Worm (Caenorhabditis elegans): ENCODE measurements around the gene srd-46.

The srd-46 gene

DNA sequence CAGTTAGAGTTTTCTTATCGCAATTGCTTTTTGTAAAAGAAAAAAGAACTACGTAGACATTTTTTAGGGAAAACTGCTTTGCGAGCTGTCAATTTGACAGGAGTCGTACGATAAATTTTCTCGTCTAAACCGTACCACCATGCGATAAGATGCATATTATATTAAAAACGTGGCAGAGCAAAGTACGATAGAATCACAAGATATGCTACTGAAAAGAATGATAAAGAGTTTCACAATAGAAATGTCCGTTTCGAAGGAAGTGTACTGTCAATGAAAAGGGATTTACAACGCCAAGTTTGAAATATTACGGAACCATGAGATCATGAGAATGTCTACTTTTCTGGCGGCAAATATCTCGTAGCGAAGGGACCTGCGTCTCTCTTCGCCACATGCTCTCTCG lies 32.9 kb downstream of the srd-46 start, which contains the start of gene F19H6.5:
TSS of gene F19H6.5 (minus strand) at position 101 of the 400 bp plus-strand sequence.
- no peak for TF ChIP-seq ceh-82 (tag; optimal IDR thresholded peaks at IDR 0.05)
- no peak for TF ChIP-seq gmeb-1 (tag; optimal IDR thresholded peaks at IDR 0.05)
- no peak for TF ChIP-seq lsy-2 (tag; optimal IDR thresholded peaks at IDR 0.05)
- TF ChIP-seq sma-9 (GFP tag; optimal IDR thresholded peaks at IDR 0.05) = no peak
- no peak for TF ChIP-seq sma-9 (tag; optimal IDR thresholded peaks at IDR 0.05)

DNA sequence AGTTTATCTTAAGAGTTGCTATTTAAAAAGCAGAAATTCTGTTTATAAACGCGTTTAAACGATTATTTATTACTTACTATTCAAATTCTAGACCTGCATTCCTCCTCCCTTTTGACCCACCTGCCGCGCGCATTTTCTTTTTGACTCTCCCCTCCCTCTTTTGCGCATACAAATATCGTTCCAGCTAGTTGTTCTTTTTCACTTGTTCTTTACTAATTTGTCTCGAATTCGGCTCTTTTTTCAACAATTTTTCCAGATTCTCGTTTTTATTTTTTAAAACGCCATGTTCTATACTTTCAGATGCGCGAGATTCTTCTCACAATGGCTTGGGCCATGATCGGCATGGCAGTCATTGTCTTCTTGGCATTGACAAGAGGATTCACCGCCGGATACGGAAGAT lies 33.5 kb downstream of the srd-46 start, which contains the start of gene F19H6.4:
TSS of gene F19H6.4 (plus strand) at position 301 of the 400 bp plus-strand sequence.
- TF ChIP-seq sem-4 (tag; optimal IDR thresholded peaks at IDR 0.05) = no peak
- TF ChIP-seq elt-3 (tag; optimal IDR thresholded peaks at IDR 0.05) = no peak
- no peak for TF ChIP-seq nhr-10 (tag; optimal IDR thresholded peaks at IDR 0.05)
- TF ChIP-seq fos-1 (tag; optimal IDR thresholded peaks at IDR 0.05) = no peak
- TF ChIP-seq nhr-11 (tag; optimal IDR thresholded peaks at IDR 0.05) = no peak
- no peak for TF ChIP-seq mdl-1 (tag; optimal IDR thresholded peaks at IDR 0.05)
- TF ChIP-seq ama-1 (optimal IDR thresholded peaks at IDR 0.05) = no peak
- TF ChIP-seq unc-62 (GFP tag; optimal IDR thresholded peaks at IDR 0.05) = no peak
- no peak for TF ChIP-seq nhr-6 (tag; optimal IDR thresholded peaks at IDR 0.05)
- TF ChIP-seq nhr-23 (tag; optimal IDR thresholded peaks at IDR 0.05) = no peak
- TF ChIP-seq nhr-129 (tag; optimal IDR thresholded peaks at IDR 0.05) = no peak
- no peak for TF ChIP-seq alr-1 (tag; optimal IDR thresholded peaks at IDR 0.05)
- no peak for TF ChIP-seq ztf-11 (tag; optimal IDR thresholded peaks at IDR 0.05)
- no peak for TF ChIP-seq crh-2 (tag; optimal IDR thresholded peaks at IDR 0.05)
- no peak for TF ChIP-seq gmeb-1 (tag; optimal IDR thresholded peaks at IDR 0.05)

DNA sequence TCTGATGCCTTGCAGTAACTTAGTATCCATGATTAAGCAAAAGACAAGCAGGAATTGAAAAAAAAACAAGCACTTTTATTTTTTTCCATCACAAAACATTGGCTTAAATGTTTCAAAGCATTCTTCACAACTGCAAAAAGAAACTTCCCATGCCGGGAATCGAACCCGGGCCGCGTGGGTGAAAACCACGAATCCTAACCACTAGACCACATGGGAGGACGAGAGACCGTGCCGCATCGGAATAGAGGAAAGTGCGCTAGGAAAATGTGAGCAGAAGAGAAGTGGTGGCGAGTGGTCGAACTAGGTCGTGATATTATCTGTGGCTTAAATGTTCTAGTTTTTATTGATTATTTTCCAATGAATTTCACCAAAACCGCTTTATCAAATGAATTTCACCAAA lies 35.6 kb downstream of the srd-46 start:
- TF ChIP-seq nhr-12 (tag; optimal IDR thresholded peaks at IDR 0.05) = no peak
- peak; percentile 51 for TF ChIP-seq sma-9 (GFP tag; optimal IDR thresholded peaks at IDR 0.05)
- no peak for TF ChIP-seq sma-9 (tag; optimal IDR thresholded peaks at IDR 0.05)
- no peak for TF ChIP-seq snpc-4 (tag; optimal IDR thresholded peaks at IDR 0.05)
- peak; percentile 24 for TF ChIP-seq fos-1 (tag; optimal IDR thresholded peaks at IDR 0.05)
- TF ChIP-seq mdl-1 (tag; optimal IDR thresholded peaks at IDR 0.05) = peak in 1 of 2 experiments; percentile 41
- no peak for TF ChIP-seq nhr-23 (tag; optimal IDR thresholded peaks at IDR 0.05)
- no peak for TF ChIP-seq Y55F3AM.14 (GFP tag; optimal IDR thresholded peaks at IDR 0.05)
- peak; percentile 35 for TF ChIP-seq zag-1 (tag; optimal IDR thresholded peaks at IDR 0.05)
- TF ChIP-seq lsy-2 (tag; optimal IDR thresholded peaks at IDR 0.05) = no peak
- no peak for TF ChIP-seq ama-1 (optimal IDR thresholded peaks at IDR 0.05)
- TF ChIP-seq lin-13 (GFP tag; optimal IDR thresholded peaks at IDR 0.05) = no peak
- no peak for TF ChIP-seq dmd-4 (tag; optimal IDR thresholded peaks at IDR 0.05)
- no peak for TF ChIP-seq ceh-16 (tag; optimal IDR thresholded peaks at IDR 0.05)
- no peak for TF ChIP-seq alr-1 (tag; optimal IDR thresholded peaks at IDR 0.05)
- no peak for TF ChIP-seq lin-39 (tag; optimal IDR thresholded peaks at IDR 0.05)
- TF ChIP-seq C34F6.9 (tag; optimal IDR thresholded peaks at IDR 0.05) = peak; percentile 36
- TF ChIP-seq nhr-21 (tag; optimal IDR thresholded peaks at IDR 0.05) = no peak
- TF ChIP-seq blmp-1 (tag; optimal IDR thresholded peaks at IDR 0.05; ENCODE audit: insufficient read depth) = no peak
- TF ChIP-seq nhr-11 (tag; optimal IDR thresholded peaks at IDR 0.05) = no peak
- no peak for TF ChIP-seq ztf-1 (GFP tag; conservative IDR thresholded peaks at IDR 0.05)
- peak; percentile 49 for TF ChIP-seq crh-2 (tag; optimal IDR thresholded peaks at IDR 0.05)
- no peak for TF ChIP-seq nhr-25 (tag; optimal IDR thresholded peaks at IDR 0.05)
- TF ChIP-seq egl-27 (tag; optimal IDR thresholded peaks at IDR 0.05) = no peak
- TF ChIP-seq ZK546.5 (tag; optimal IDR thresholded peaks at IDR 0.05) = no peak
- peak; percentile 9 for TF ChIP-seq F13H6.1 (tag; optimal IDR thresholded peaks at IDR 0.05)
- no peak for TF ChIP-seq ceh-82 (tag; optimal IDR thresholded peaks at IDR 0.05)
- no peak for TF ChIP-seq gmeb-1 (tag; optimal IDR thresholded peaks at IDR 0.05)
- TF ChIP-seq sem-4 (tag; optimal IDR thresholded peaks at IDR 0.05) = no peak
- TF ChIP-seq ztf-11 (tag; optimal IDR thresholded peaks at IDR 0.05) = no peak
- no peak for TF ChIP-seq aly-2 (tag; optimal IDR thresholded peaks at IDR 0.05)
- TF ChIP-seq unc-62 (GFP tag; optimal IDR thresholded peaks at IDR 0.05) = no peak
- TF ChIP-seq unc-55 (GFP tag; optimal IDR thresholded peaks at IDR 0.05) = peak; percentile 56
- peak; percentile 76 for TF ChIP-seq nhr-129 (tag; optimal IDR thresholded peaks at IDR 0.05)
- TF ChIP-seq nhr-10 (tag; optimal IDR thresholded peaks at IDR 0.05) = no peak
- TF ChIP-seq elt-1 (tag; optimal IDR thresholded peaks at IDR 0.05) = no peak

DNA sequence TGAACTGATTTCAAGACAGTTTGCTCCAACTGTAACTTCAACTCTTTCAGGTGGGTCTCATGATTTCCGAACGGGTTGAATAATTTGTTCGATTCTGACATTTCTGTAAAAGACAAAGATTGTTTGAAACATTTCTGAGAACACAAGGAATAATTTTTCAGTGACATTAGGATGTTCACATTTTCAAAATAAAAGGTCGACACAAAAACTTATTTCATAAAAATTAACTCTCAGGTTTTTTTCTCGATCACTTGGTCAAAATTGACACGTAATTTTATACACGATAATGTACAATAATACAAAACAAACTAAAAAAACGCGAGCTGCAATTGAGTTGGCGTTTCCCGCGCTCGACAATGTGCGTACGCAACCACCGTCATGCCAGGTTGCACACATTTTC lies 39.4 kb downstream of the srd-46 start, which contains the start of gene rif-1.2:
TSS of gene rif-1.2 (minus strand) at position 101 of the 400 bp plus-strand sequence.
- TF ChIP-seq ztf-1 (GFP tag; conservative IDR thresholded peaks at IDR 0.05) (no peak), lsy-2 (tag; optimal IDR thresholded peaks at IDR 0.05) (no peak), mdl-1 (tag; optimal IDR thresholded peaks at IDR 0.05) (no peak), F13H6.1 (tag; optimal IDR thresholded peaks at IDR 0.05) (no peak), sma-3 (GFP tag; optimal IDR thresholded peaks at IDR 0.05) (no peak), sem-4 (tag; optimal IDR thresholded peaks at IDR 0.05) (no peak), nhr-25 (tag; optimal IDR thresholded peaks at IDR 0.05) (no peak), lin-11 (tag; optimal IDR thresholded peaks at IDR 0.05) (no peak), ceh-16 (tag; optimal IDR thresholded peaks at IDR 0.05) (no peak)

Data from whole organism, L2 larva.